Worm (Caenorhabditis elegans) whole organism, L4 larva: ENCODE data around the gene npr-27.

Experiments used
- T20F7.1 ChIP-seq: fragments of 200-800 bp; sonication (Bioruptor generic); optimal IDR thresholded peaks from 2 replicates; lab custom pipeline; 2018; ENCODE audit warnings: mild to moderate bottlenecking, missing genetic modification characterization, missing compliant biosample characterization
- ama-1 ChIP-seq: fragments of 150-350 bp; optimal IDR thresholded peaks from 2 replicates; lab custom pipeline; 2014; ENCODE audit warnings: inconsistent platforms, mixed read lengths
- arid-1 ChIP-seq: fragments of 200-800 bp; sonication (Bioruptor generic); conservative IDR thresholded peaks from 2 replicates; pipeline ENCODE4 v1.3.6; 2022; ENCODE audit warnings: missing genetic modification reagents, missing genetic modification characterization, missing compliant biosample characterization
- dpl-1 ChIP-seq: fragments of 150-350 bp; optimal IDR thresholded peaks from 2 replicates; lab custom pipeline; 2014; ENCODE audit warnings: missing biosample characterization, missing genetic modification reagents, missing genetic modification characterization
- hlh-30 ChIP-seq: sonication (generic microtip); optimal IDR thresholded peaks from 2 replicates; lab custom pipeline; 2017; ENCODE audit warnings: antibody characterized with exemption, mild to moderate bottlenecking, missing genetic modification characterization, missing compliant biosample characterization; ENCODE audit not compliant: insufficient read depth
- madf-9 ChIP-seq: fragments of 200-800 bp; sonication (Bioruptor generic); conservative IDR thresholded peaks from 2 replicates; pipeline ENCODE4 v1.3.6; 2022; ENCODE audit warnings: missing genetic modification reagents, missing genetic modification characterization, missing compliant biosample characterization
- mxl-3 ChIP-seq: fragments of 200-800 bp; sonication (Bioruptor generic); optimal IDR thresholded peaks from 2 replicates; lab custom pipeline; 2018; ENCODE audit warnings: mild to moderate bottlenecking, missing genetic modification characterization, missing compliant biosample characterization
- nhr-77 ChIP-seq: fragments of 150-350 bp; optimal IDR thresholded peaks from 2 replicates; lab custom pipeline; 2014; ENCODE audit warnings: missing biosample characterization, missing genetic modification characterization
- pha-4 ChIP-seq, 2 experiments: fragments of 150-350 bp in 1 of 2; fragments of 200-800 bp in 1 of 2; sonication (Bioruptor generic) in 1 of 2; IDR thresholded peaks in 1 of 2; optimal IDR thresholded peaks in 1 of 2; 2 replicates each; pipeline versions ENCODE4 v1.3.6 to Lab custom; 2014 to 2022; ENCODE audit warnings: missing genetic modification characterization in 2 of 2, missing genetic modification reagents in 2 of 2, missing biosample characterization in 1 of 2, missing compliant biosample characterization in 1 of 2
- unc-130 ChIP-seq: sonication (generic microtip); optimal IDR thresholded peaks from 2 replicates; lab custom pipeline; 2016; ENCODE audit warnings: missing genetic modification reagents, missing genetic modification characterization, missing compliant biosample characterization
- unc-39 ChIP-seq: sonication (generic microtip); optimal IDR thresholded peaks from 2 replicates; lab custom pipeline; 2017; ENCODE audit warnings: missing biosample characterization, missing genetic modification characterization
- unc-62 ChIP-seq, 3 experiments: fragments of 150-350 bp in 1 of 3; sonication (generic microtip); optimal IDR thresholded peaks in 2 of 3; peaks in 1 of 3; 1 replicate in 1 of 3; 2 replicates in 2 of 3; lab custom pipeline; 2014 to 2017; ENCODE audit warnings: missing biosample characterization in 3 of 3, missing genetic modification characterization in 3 of 3, missing genetic modification reagents in 3 of 3, missing genotype in 1 of 3

ce11 chrIV:7308974-7309373 lies 3.5 kb downstream of the npr-27 start, which contains the start of gene F42C5.6:
- TF ChIP-seq pha-4 (GFP tag; IDR thresholded peaks at IDR 0.05; lab: Robert Waterston, UW) = no peak
- TF ChIP-seq pha-4 (tag; optimal IDR thresholded peaks at IDR 0.05; lab: Kevin White, UChicago) = no peak
- TF ChIP-seq dpl-1 (GFP tag; lab: Kevin White, UChicago) = no peak
- TF ChIP-seq T20F7.1 (GFP tag; lab: Kevin White, UChicago) = no peak
- TF ChIP-seq madf-9 (GFP tag; lab: Robert Waterston, UW) = no peak
- no peak for TF ChIP-seq unc-62 (GFP tag; optimal IDR thresholded peaks at IDR 0.05 in 1 of 2; lab: Kevin White, UChicago)
- no peak for TF ChIP-seq unc-62 (tag; optimal IDR thresholded peaks at IDR 0.05; lab: Kevin White, UChicago)
- TF ChIP-seq ama-1 = no peak
- TF ChIP-seq nhr-77 (tag; lab: Kevin White, UChicago) = no peak
- no peak for TF ChIP-seq unc-39
- TF ChIP-seq unc-130 = no peak
- no peak for TF ChIP-seq arid-1 (GFP tag; lab: Robert Waterston, UW)
- no peak for TF ChIP-seq hlh-30
- TF ChIP-seq mxl-3 (GFP tag; lab: Kevin White, UChicago) = no peak
